Worm (Caenorhabditis elegans) whole organism, L4 larva: ENCODE results near the gene Y38H6C.8.

Experiments
- F44E2.7 ChIP-seq: fragments of 200-800 bp; sonication (Bioruptor generic); IDR thresholded peaks from 2 replicates; pipeline ENCODE4 v2.1.2; 2022; ENCODE audit warnings: missing genetic modification characterization, missing compliant biosample characterization
- T26A8.4 ChIP-seq: fragments of 200-800 bp; sonication (Bioruptor generic); IDR thresholded peaks from 2 replicates; pipeline ENCODE4 v1.3.6; 2022; ENCODE audit warnings: missing genetic modification characterization, missing compliant biosample characterization
- Y105C5A.15 ChIP-seq: fragments of 200-800 bp; sonication (Bioruptor generic); IDR thresholded peaks from 2 replicates; pipeline ENCODE4 v1.3.6; 2022; ENCODE audit warnings: missing genetic modification characterization, missing compliant biosample characterization
- dmd-6 ChIP-seq: fragments of 200-800 bp; sonication (Bioruptor generic); IDR thresholded peaks from 2 replicates; pipeline ENCODE4 v1.3.6; 2022; ENCODE audit warnings: missing genetic modification reagents, missing genetic modification characterization, missing compliant biosample characterization
- duxl-1 ChIP-seq: sonication (generic microtip); optimal IDR thresholded peaks from 2 replicates; lab custom pipeline; 2016; ENCODE audit warnings: mild to moderate bottlenecking, missing genetic modification characterization, moderate library complexity, missing compliant biosample characterization; ENCODE audit not compliant: poor library complexity
- lin-15B ChIP-seq: fragments of 150-350 bp; sonication (generic microtip); optimal IDR thresholded peaks from 3 replicates; lab custom pipeline; 2014; ENCODE audit warnings: missing biosample characterization, missing genetic modification characterization
- lin-39 ChIP-seq: fragments of 150-350 bp; optimal IDR thresholded peaks from 2 replicates; lab custom pipeline; 2014; ENCODE audit warnings: missing biosample characterization, missing genetic modification reagents, missing genetic modification characterization
- nhr-28 ChIP-seq: fragments of 150-350 bp; optimal IDR thresholded peaks from 2 replicates; lab custom pipeline; 2014; ENCODE audit warnings: missing biosample characterization, missing genetic modification characterization
- unc-39 ChIP-seq: sonication (generic microtip); optimal IDR thresholded peaks from 2 replicates; lab custom pipeline; 2017; ENCODE audit warnings: missing biosample characterization, missing genetic modification characterization
- zag-1 ChIP-seq: fragments of 150-350 bp; optimal IDR thresholded peaks from 2 replicates; lab custom pipeline; 2014; ENCODE audit warnings: missing biosample characterization, missing genetic modification characterization

DNA sequence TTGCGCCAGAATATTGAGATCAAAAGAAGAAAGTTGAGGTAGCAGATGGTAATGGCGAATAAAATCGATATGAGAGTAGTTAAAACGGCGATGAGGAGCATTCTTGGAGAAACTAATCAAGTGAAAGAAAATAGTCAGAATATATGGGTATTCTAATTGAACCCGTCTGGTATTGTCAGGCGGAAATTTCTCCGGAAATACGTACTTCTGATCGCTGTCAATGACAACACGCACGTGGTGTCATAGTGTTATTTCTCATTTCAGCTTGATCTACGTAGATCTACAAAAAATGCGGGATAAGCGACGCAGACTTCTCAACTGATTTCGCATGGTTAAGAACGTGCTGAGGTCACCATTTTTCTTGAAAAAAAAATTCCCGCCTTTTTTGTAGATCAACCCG is 21.4 kb upstream of the Y38H6C.8 start, which contains the start of gene srbc-79:
- TF ChIP-seq T26A8.4 (no peak), lin-15B (tag; lab: Kevin White, UChicago) (no peak), zag-1 (tag; lab: Kevin White, UChicago) (no peak), dmd-6 (GFP tag; lab: Robert Waterston, UW) (no peak), nhr-28 (tag; lab: Kevin White, UChicago) (no peak), Y105C5A.15 (GFP tag; lab: Robert Waterston, UW) (no peak), lin-39 (tag; lab: Kevin White, UChicago) (no peak), F44E2.7 (GFP tag; lab: Robert Waterston, UW) (no peak), unc-39 (no peak), duxl-1 (no peak)
